Worm (Caenorhabditis elegans) whole organism, young adult: ENCODE results near the gene set-17.

ENCODE experiments used
- F10E7.11 ChIP-seq: sonication (generic microtip); optimal IDR thresholded peaks from 2 replicates; lab custom pipeline; 2017; ENCODE audit warnings: mild to moderate bottlenecking, missing genetic modification characterization, moderate library complexity, missing compliant biosample characterization
- F39B2.1 ChIP-seq: fragments of 200-800 bp; sonication (Bioruptor generic); IDR thresholded peaks from 2 replicates; pipeline ENCODE4 v1.3.6; 2022; ENCODE audit warnings: missing genetic modification reagents, missing genetic modification characterization, missing compliant biosample characterization
- F49E8.2 ChIP-seq: sonication (generic microtip); optimal IDR thresholded peaks from 3 replicates; lab custom pipeline; 2017; ENCODE audit warnings: missing genetic modification characterization, mild to moderate bottlenecking, missing compliant biosample characterization, antibody characterized with exemption, moderate library complexity; ENCODE audit not compliant: insufficient read depth
- F55B11.4 ChIP-seq: sonication (generic microtip); optimal IDR thresholded peaks from 2 replicates; lab custom pipeline; 2016; ENCODE audit warnings: missing compliant biosample characterization, missing genetic modification characterization, borderline replicate concordance; ENCODE audit not compliant: insufficient read depth
- Y53G8AR.9 ChIP-seq: fragments of 200-800 bp; sonication (Bioruptor generic); conservative IDR thresholded peaks from 2 replicates; pipeline ENCODE4 v1.3.6; 2022; ENCODE audit warnings: missing genetic modification reagents, missing genetic modification characterization, missing compliant biosample characterization
- Y56A3A.18 ChIP-seq: fragments of 200-800 bp; sonication (Bioruptor generic); IDR thresholded peaks from 2 replicates; pipeline ENCODE4 v1.3.6; 2022; ENCODE audit warnings: missing genetic modification reagents, missing genetic modification characterization, missing compliant biosample characterization
- Y95B8A.8 ChIP-seq: fragments of 200-800 bp; sonication (Bioruptor generic); IDR thresholded peaks from 2 replicates; pipeline ENCODE4 v1.3.6; 2022; ENCODE audit warnings: missing genetic modification reagents, missing genetic modification characterization, missing compliant biosample characterization
- aptf-3 ChIP-seq: fragments of 200-800 bp; sonication (Bioruptor generic); IDR thresholded peaks from 2 replicates; pipeline ENCODE4 v1.3.6; 2022; ENCODE audit warnings: missing genetic modification characterization, missing compliant biosample characterization
- atf-7 ChIP-seq: sonication (generic microtip); optimal IDR thresholded peaks from 2 replicates; lab custom pipeline; 2017; ENCODE audit warnings: mild to moderate bottlenecking, missing genetic modification characterization, missing compliant biosample characterization
- attf-6 ChIP-seq: fragments of 200-800 bp; sonication (Bioruptor generic); IDR thresholded peaks from 2 replicates; pipeline ENCODE4 v1.3.6; 2022; ENCODE audit warnings: missing genetic modification reagents, missing genetic modification characterization, missing compliant biosample characterization
- bed-1 ChIP-seq: fragments of 200-800 bp; sonication (Bioruptor generic); IDR thresholded peaks from 2 replicates; pipeline ENCODE4 v1.3.6; 2022; ENCODE audit warnings: missing genetic modification reagents, missing genetic modification characterization, missing compliant biosample characterization
- bed-2 ChIP-seq: fragments of 200-800 bp; sonication (Bioruptor generic); IDR thresholded peaks from 2 replicates; pipeline ENCODE4 v1.3.6; 2022; ENCODE audit warnings: missing genetic modification reagents, missing genetic modification characterization, missing compliant biosample characterization
- ccch-3 ChIP-seq: fragments of 200-800 bp; sonication (Bioruptor generic); optimal IDR thresholded peaks from 2 replicates; lab custom pipeline; 2018; ENCODE audit warnings: mild to moderate bottlenecking, missing genetic modification characterization, missing compliant biosample characterization
- cebp-1 ChIP-seq, 2 experiments: fragments of 200-800 bp in 1 of 2; sonication (Bioruptor generic) in 1 of 2; sonication (generic microtip) in 1 of 2; IDR thresholded peaks in 1 of 2; optimal IDR thresholded peaks in 1 of 2; 2 replicates each; pipeline versions ENCODE4 v1.3.6 to Lab custom; 2017 to 2022; ENCODE audit warnings: missing compliant biosample characterization in 2 of 2, missing genetic modification characterization in 2 of 2, mild to moderate bottlenecking in 1 of 2, missing genetic modification reagents in 1 of 2, moderate library complexity in 1 of 2
- dox-1 ChIP-seq: fragments of 200-800 bp; sonication (Bioruptor generic); IDR thresholded peaks from 2 replicates; pipeline ENCODE4 v1.3.6; 2022; ENCODE audit warnings: missing genetic modification reagents, missing genetic modification characterization, missing compliant biosample characterization
- dpff-1 ChIP-seq: sonication (generic microtip); optimal IDR thresholded peaks from 2 replicates; lab custom pipeline; 2017; ENCODE audit warnings: mild to moderate bottlenecking, missing genetic modification characterization, missing compliant biosample characterization
- dpl-1 ChIP-seq: fragments of 150-350 bp; optimal IDR thresholded peaks from 2 replicates; lab custom pipeline; 2014; ENCODE audit warnings: missing biosample characterization, missing genetic modification reagents, missing genetic modification characterization
- egl-18 ChIP-seq: fragments of 200-800 bp; sonication (Bioruptor generic); IDR thresholded peaks from 2 replicates; pipeline ENCODE4 v1.3.6; 2022; ENCODE audit warnings: missing genetic modification reagents, missing genetic modification characterization, missing compliant biosample characterization
- egl-44 ChIP-seq: fragments of 200-800 bp; sonication (Bioruptor generic); IDR thresholded peaks from 2 replicates; pipeline ENCODE4 v1.3.6; 2022; ENCODE audit warnings: missing genetic modification reagents, missing genetic modification characterization, missing compliant biosample characterization
- ets-4 ChIP-seq: fragments of 200-800 bp; sonication (Bioruptor generic); optimal IDR thresholded peaks from 2 replicates; lab custom pipeline; 2018; ENCODE audit warnings: mild to moderate bottlenecking, missing genetic modification characterization, missing compliant biosample characterization
- gei-17 ChIP-seq: fragments of 200-800 bp; sonication (Bioruptor generic); optimal IDR thresholded peaks from 2 replicates; lab custom pipeline; 2018; ENCODE audit warnings: mild to moderate bottlenecking, missing genetic modification characterization, missing compliant biosample characterization
- him-1 ChIP-seq: sonication (generic microtip); optimal IDR thresholded peaks from 2 replicates; lab custom pipeline; 2016; ENCODE audit warnings: missing genotype, missing genetic modification reagents, missing genetic modification characterization, missing compliant biosample characterization
- hsf-1 ChIP-seq: fragments of 200-800 bp; sonication (Bioruptor generic); IDR thresholded peaks from 2 replicates; pipeline ENCODE4 v1.3.6; 2022; ENCODE audit warnings: missing genetic modification reagents, missing genetic modification characterization, missing compliant biosample characterization
- lag-1 ChIP-seq: fragments of 200-800 bp; sonication (Bioruptor generic); IDR thresholded peaks from 2 replicates; pipeline ENCODE4 v1.3.6; 2022; ENCODE audit warnings: missing genetic modification reagents, missing genetic modification characterization, missing compliant biosample characterization
- let-526 ChIP-seq: fragments of 200-800 bp; sonication (Bioruptor generic); IDR thresholded peaks from 2 replicates; pipeline ENCODE4 v1.3.6; 2022; ENCODE audit warnings: missing genetic modification reagents, missing genetic modification characterization, missing compliant biosample characterization
- lin-40 ChIP-seq: sonication (generic microtip); optimal IDR thresholded peaks from 2 replicates; lab custom pipeline; 2016; ENCODE audit warnings: missing genetic modification characterization, mild to moderate bottlenecking, missing compliant biosample characterization, missing genotype, missing genetic modification reagents
- lin-54 ChIP-seq: fragments of 200-800 bp; sonication (Bioruptor generic); optimal IDR thresholded peaks from 2 replicates; lab custom pipeline; 2018; ENCODE audit warnings: mild to moderate bottlenecking, missing genetic modification characterization, missing compliant biosample characterization
- lir-1 ChIP-seq: fragments of 200-800 bp; sonication (Bioruptor generic); conservative IDR thresholded peaks from 2 replicates; pipeline ENCODE4 v1.3.6; 2022; ENCODE audit warnings: missing genetic modification reagents, missing genetic modification characterization, missing compliant biosample characterization
- lsl-1 ChIP-seq: fragments of 200-800 bp; sonication (Bioruptor generic); optimal IDR thresholded peaks from 2 replicates; lab custom pipeline; 2018; ENCODE audit warnings: mild to moderate bottlenecking, missing genetic modification characterization, moderate library complexity, missing compliant biosample characterization
- madf-3 ChIP-seq: fragments of 200-800 bp; sonication (Bioruptor generic); IDR thresholded peaks from 2 replicates; pipeline ENCODE4 v1.3.6; 2022; ENCODE audit warnings: missing genetic modification reagents, missing genetic modification characterization, missing compliant biosample characterization
- madf-6 ChIP-seq: fragments of 200-800 bp; sonication (Bioruptor generic); IDR thresholded peaks from 2 replicates; pipeline ENCODE4 v1.3.6; 2022; ENCODE audit warnings: missing genetic modification reagents, missing genetic modification characterization, missing compliant biosample characterization
- mcd-1 ChIP-seq: fragments of 200-800 bp; sonication (Bioruptor generic); IDR thresholded peaks from 2 replicates; pipeline ENCODE4 v1.3.6; 2022; ENCODE audit warnings: missing genetic modification reagents, missing genetic modification characterization, missing compliant biosample characterization
- mxl-1 ChIP-seq: sonication (generic microtip); optimal IDR thresholded peaks from 2 replicates; lab custom pipeline; 2016; ENCODE audit warnings: missing genetic modification characterization, missing compliant biosample characterization
- nfya-1 ChIP-seq: sonication (generic microtip); optimal IDR thresholded peaks from 2 replicates; lab custom pipeline; 2017; ENCODE audit warnings: antibody characterized with exemption, missing compliant biosample characterization, missing genetic modification characterization, borderline replicate concordance; ENCODE audit not compliant: insufficient read depth
- nfya-2 ChIP-seq: fragments of 200-800 bp; sonication (Bioruptor generic); IDR thresholded peaks from 2 replicates; pipeline ENCODE4 v1.3.6; 2022; ENCODE audit warnings: missing genetic modification reagents, missing genetic modification characterization, missing compliant biosample characterization
- nhr-120 ChIP-seq: fragments of 200-800 bp; sonication (Bioruptor generic); IDR thresholded peaks from 2 replicates; pipeline ENCODE4 v1.3.6; 2022; ENCODE audit warnings: missing genetic modification characterization, missing compliant biosample characterization
- nhr-80 ChIP-seq: sonication (generic microtip); optimal IDR thresholded peaks from 2 replicates; lab custom pipeline; 2016; ENCODE audit warnings: missing genetic modification characterization, missing compliant biosample characterization
- rec-8 ChIP-seq, 2 experiments: sonication (generic microtip); optimal IDR thresholded peaks; 2 replicates each; lab custom pipeline; 2016; ENCODE audit warnings: mild to moderate bottlenecking in 2 of 2, missing genetic modification characterization in 2 of 2, missing genetic modification reagents in 2 of 2, missing genotype in 2 of 2, missing biosample characterization in 1 of 2, missing compliant biosample characterization in 1 of 2, moderate library complexity in 1 of 2
- rpc-1 ChIP-seq, 2 experiments: fragments of 150-350 bp in 1 of 2; sonication (generic microtip) in 1 of 2; optimal IDR thresholded peaks; 2 replicates each; lab custom pipeline; 2014 to 2018; ENCODE audit warnings: missing biosample characterization in 1 of 2, missing genetic modification characterization in 1 of 2, missing genetic modification reagents in 1 of 2, missing genotype in 1 of 2
- snpc-1.3 ChIP-seq: sonication (generic microtip); optimal IDR thresholded peaks from 2 replicates; lab custom pipeline; 2017; ENCODE audit warnings: missing genetic modification characterization, mild to moderate bottlenecking, missing compliant biosample characterization, antibody characterized with exemption, moderate library complexity, missing genotype, missing genetic modification reagents; ENCODE audit not compliant: insufficient read depth
- sptf-2 ChIP-seq: fragments of 200-800 bp; sonication (Bioruptor generic); optimal IDR thresholded peaks from 2 replicates; lab custom pipeline; 2018; ENCODE audit warnings: mild to moderate bottlenecking, missing genetic modification characterization, missing compliant biosample characterization
- tbp1 ChIP-seq: fragments of 200-800 bp; sonication (Bioruptor generic); optimal IDR thresholded peaks from 2 replicates; lab custom pipeline; 2018; ENCODE audit warnings: mild to moderate bottlenecking, missing genetic modification characterization, missing compliant biosample characterization
- xnd-1 ChIP-seq: sonication (generic microtip); optimal IDR thresholded peaks from 2 replicates; lab custom pipeline; 2016; ENCODE audit warnings: missing genotype, missing genetic modification reagents, missing genetic modification characterization, missing compliant biosample characterization
- zim-3 ChIP-seq: sonication (generic microtip); optimal IDR thresholded peaks from 2 replicates; lab custom pipeline; 2017; ENCODE audit warnings: mild to moderate bottlenecking, missing genetic modification characterization, moderate library complexity, missing compliant biosample characterization
- ztf-18 ChIP-seq: sonication (generic microtip); optimal IDR thresholded peaks from 2 replicates; lab custom pipeline; 2016; ENCODE audit warnings: missing genotype, mild to moderate bottlenecking, missing genetic modification characterization, missing compliant biosample characterization

The set-17 gene

ce11 chrII:8969251-8970183 is 29.2 kb upstream of the set-17 start, which contains the start of the genes szy-20 and C18E9.5 (continued):
- TF ChIP-seq lsl-1 (GFP tag; lab: Kevin White, UChicago) = peak; percentile 96
- TF ChIP-seq gei-17 (GFP tag; lab: Kevin White, UChicago) = no peak
- 0 out of 2 replicates have a peak, but pooled peaks have one; percentile 56 for TF ChIP-seq madf-3 (GFP tag; lab: Robert Waterston, UW)
- TF ChIP-seq atf-7 (tag; lab: Kevin White, UChicago) = no peak
- no peak for TF ChIP-seq hsf-1 (GFP tag; lab: Robert Waterston, UW)
- no peak for TF ChIP-seq Y56A3A.18 (GFP tag; lab: Robert Waterston, UW)
- no peak for TF ChIP-seq bed-2 (GFP tag; lab: Robert Waterston, UW)
- no peak for TF ChIP-seq bed-1
- TF ChIP-seq snpc-1.3 (tag; lab: Kevin White, UChicago) = peak; percentile 61
- TF ChIP-seq him-1 (tag; lab: Kevin White, UChicago) = peak; percentile 46
- TF ChIP-seq lag-1 (GFP tag; lab: Robert Waterston, UW) = no peak
- TF ChIP-seq ets-4 = no peak
- TF ChIP-seq mxl-1 (tag; lab: Kevin White, UChicago) = no peak
- no peak for TF ChIP-seq aptf-3 (GFP tag; lab: Robert Waterston, UW)
- TF ChIP-seq xnd-1 = peak; percentile 84
- no peak for TF ChIP-seq sptf-2 (GFP tag; lab: Kevin White, UChicago)
- no peak for TF ChIP-seq cebp-1 (GFP tag; IDR thresholded peaks at IDR 0.05; lab: Robert Waterston, UW)
- peak; percentile 56 for TF ChIP-seq cebp-1 (tag; optimal IDR thresholded peaks at IDR 0.05; lab: Kevin White, UChicago)
- TF ChIP-seq ztf-18 (tag; lab: Kevin White, UChicago) = peak; percentile 93
- TF ChIP-seq zim-3 = no peak
- no peak for TF ChIP-seq F55B11.4
- no peak for TF ChIP-seq dpff-1
- peak; percentile 10 for TF ChIP-seq tbp1 (GFP tag; lab: Kevin White, UChicago)
- TF ChIP-seq dox-1 (GFP tag; lab: Robert Waterston, UW) = peak; percentile 71
- no peak for TF ChIP-seq attf-6 (GFP tag; lab: Robert Waterston, UW)
- TF ChIP-seq nhr-80 (tag; lab: Kevin White, UChicago) = peak; percentile 72
- peak; percentile 94 for TF ChIP-seq madf-6 (GFP tag; lab: Robert Waterston, UW)
- peak; percentile 79 for TF ChIP-seq F49E8.2 (tag; lab: Kevin White, UChicago)
- TF ChIP-seq Y95B8A.8 (GFP tag; lab: Robert Waterston, UW) = 0 out of 2 replicates have a peak, but pooled peaks have one; percentile 33
- no peak for TF ChIP-seq Y53G8AR.9 (GFP tag; lab: Robert Waterston, UW)
- no peak for TF ChIP-seq nfya-2 (GFP tag; lab: Robert Waterston, UW)
- no peak for TF ChIP-seq ccch-3 (GFP tag; lab: Kevin White, UChicago)
- TF ChIP-seq F39B2.1 (GFP tag; lab: Robert Waterston, UW) = no peak
- TF ChIP-seq let-526 (GFP tag; lab: Robert Waterston, UW) = no peak
- peak; percentile 71 for TF ChIP-seq lin-40 (tag; lab: Kevin White, UChicago)
- TF ChIP-seq dpl-1 (GFP tag; lab: Kevin White, UChicago) = peak; percentile 82
- TF ChIP-seq F10E7.11 = no peak
- TF ChIP-seq egl-18 (GFP tag; lab: Robert Waterston, UW) = no peak
- no peak for TF ChIP-seq rpc-1 (optimal IDR thresholded peaks at IDR 0.05; lab: Kevin White, UChicago)
- no peak for TF ChIP-seq rpc-1 (tag; optimal IDR thresholded peaks at IDR 0.05; lab: Kevin White, UChicago)
- peak; percentile 93 for TF ChIP-seq lin-54
- TF ChIP-seq lir-1 (GFP tag; lab: Robert Waterston, UW) = no peak; the same call in 1 of the 2 replicates
- no peak for TF ChIP-seq rec-8 (tag; optimal IDR thresholded peaks at IDR 0.05; lab: Kevin White, UChicago)
- no peak for TF ChIP-seq egl-44 (GFP tag; lab: Robert Waterston, UW)
- TF ChIP-seq nfya-1 (tag; lab: Kevin White, UChicago) = no peak
- TF ChIP-seq nhr-120 (GFP tag; lab: Robert Waterston, UW) = no peak
- TF ChIP-seq mcd-1 = peak; percentile 81
